Fruit fly (Drosophila melanogaster) whole organism, embryonic: Measurements from ENCODE around the gene Mdh1.

Source experiments
- Atf-2 ChIP-seq: fragments of 200-800 bp; sonication (Bioruptor generic); optimal IDR thresholded peaks from 2 replicates; lab custom pipeline; 2016; ENCODE audit warnings: missing biosample characterization, missing genetic modification characterization
- CG4360 ChIP-seq: fragments of 200-800 bp; sonication (Bioruptor generic); IDR thresholded peaks from 2 replicates; pipeline ENCODE4 v1.3.6; 2022; ENCODE audit warnings: missing biosample characterization, missing genetic modification characterization
- CG5180 ChIP-seq: fragments of 200-800 bp; sonication (Bioruptor generic); optimal IDR thresholded peaks from 3 replicates; lab custom pipeline; 2017; ENCODE audit warnings: missing biosample characterization, missing genetic modification characterization, mild to moderate bottlenecking, moderate library complexity, missing genetic modification reagents
- Lim3 ChIP-seq: fragments of 200-800 bp; sonication (Bioruptor generic); IDR thresholded peaks from 2 replicates; pipeline ENCODE4 v1.3.6; 2022; ENCODE audit warnings: missing biosample characterization, missing genetic modification characterization
- knrl ChIP-seq: fragments of 200-800 bp; sonication (Bioruptor generic); IDR thresholded peaks from 3 replicates; pipeline ENCODE4 v1.3.6; 2022; ENCODE audit warnings: missing biosample characterization, missing genetic modification characterization; ENCODE audit not compliant: partially characterized antibody

dm6 chr2L:10376276-10376675, 19.9 kb downstream of the Mdh1 start:
- no peak for TF ChIP-seq CG5180
- TF ChIP-seq Atf-2 (GFP tag; lab: Kevin White, UChicago), result no peak
- TF ChIP-seq Lim3, result no peak
- TF ChIP-seq CG4360 (GFP tag; lab: Robert Waterston, UW), result no peak
- no peak for TF ChIP-seq knrl
